Worm (Caenorhabditis elegans): ENCODE measurements around the gene nucl-1.

Gene nucl-1

DNA sequence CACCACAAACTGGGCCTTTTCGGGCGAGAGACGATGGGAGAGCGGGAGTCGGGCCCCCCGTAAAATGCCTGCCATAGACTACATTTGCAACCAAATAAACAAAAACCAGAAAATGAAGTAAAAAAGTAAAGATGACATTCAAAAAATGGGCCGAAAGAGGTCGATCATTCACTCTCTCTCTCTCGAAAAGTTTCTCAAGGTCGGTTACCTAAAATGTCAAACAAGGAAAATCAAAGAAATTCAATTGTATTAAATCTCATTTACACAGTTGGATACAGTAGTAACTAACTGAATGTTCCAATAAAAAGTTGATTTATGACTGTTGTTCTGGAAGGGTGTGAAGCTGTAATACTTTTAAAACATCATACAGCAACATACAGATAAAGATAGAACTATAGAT is 29.5 kb upstream of the nucl-1 start:
- peak; percentile 27 for TF ChIP-seq nhr-25 (tag; optimal IDR thresholded peaks at IDR 0.05)
- no peak for TF ChIP-seq skn-1 (tag; optimal IDR thresholded peaks at IDR 0.05)

DNA sequence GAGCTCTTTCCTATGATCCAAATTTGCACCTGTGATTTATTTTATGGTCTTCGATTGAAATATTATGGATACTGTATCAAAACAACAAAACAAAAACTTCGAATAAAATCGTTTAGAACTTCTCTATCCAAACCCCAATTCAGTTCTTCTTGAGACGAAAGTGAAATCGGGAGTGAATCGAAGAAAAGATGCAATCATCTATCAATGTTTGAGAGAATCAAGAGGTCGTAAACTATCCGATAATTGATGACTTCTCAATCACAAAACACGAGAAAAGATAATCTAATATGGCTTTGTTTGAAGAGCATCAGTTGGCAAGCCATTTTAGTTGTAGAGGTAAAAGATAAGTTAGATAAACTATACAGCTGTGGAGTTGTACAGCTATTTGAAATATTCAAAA is 28.5 kb upstream of the nucl-1 start:
- TF ChIP-seq fkh-2 (tag; optimal IDR thresholded peaks at IDR 0.05): no peak
- no peak for TF ChIP-seq tbx-2 (tag; optimal IDR thresholded peaks at IDR 0.05)
- TF ChIP-seq fkh-10 (GFP tag; optimal IDR thresholded peaks at IDR 0.05): no peak
- peak; percentile 34 for TF ChIP-seq nhr-23 (tag; optimal IDR thresholded peaks at IDR 0.05)

DNA sequence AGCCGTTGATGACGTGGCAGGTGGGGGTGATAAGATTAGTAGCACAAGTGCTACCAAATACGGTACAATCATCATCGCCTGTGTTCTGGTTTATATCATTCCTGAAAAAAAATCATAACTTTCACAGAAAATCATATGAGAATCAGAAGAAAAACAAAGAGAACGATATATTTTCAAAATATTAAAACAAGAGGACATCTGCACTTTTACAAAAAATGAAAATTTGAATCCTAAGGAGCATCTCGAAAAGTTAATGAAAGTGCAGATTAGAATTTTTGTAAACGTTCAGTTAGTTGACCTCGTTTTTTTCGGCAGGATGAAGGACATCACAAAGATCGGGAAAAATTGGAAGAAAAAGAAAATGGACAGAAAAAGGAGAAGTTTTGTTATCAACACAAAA is 23.5 kb upstream of the nucl-1 start, which contains the start of gene F35H10.10:
F35H10.10 (minus strand) TSS at position 101 of the 400 bp plus-strand sequence.
- no peak for TF ChIP-seq ceh-16 (tag; optimal IDR thresholded peaks at IDR 0.05)
- peak; percentile 21 for TF ChIP-seq nhr-23 (tag; optimal IDR thresholded peaks at IDR 0.05)

DNA sequence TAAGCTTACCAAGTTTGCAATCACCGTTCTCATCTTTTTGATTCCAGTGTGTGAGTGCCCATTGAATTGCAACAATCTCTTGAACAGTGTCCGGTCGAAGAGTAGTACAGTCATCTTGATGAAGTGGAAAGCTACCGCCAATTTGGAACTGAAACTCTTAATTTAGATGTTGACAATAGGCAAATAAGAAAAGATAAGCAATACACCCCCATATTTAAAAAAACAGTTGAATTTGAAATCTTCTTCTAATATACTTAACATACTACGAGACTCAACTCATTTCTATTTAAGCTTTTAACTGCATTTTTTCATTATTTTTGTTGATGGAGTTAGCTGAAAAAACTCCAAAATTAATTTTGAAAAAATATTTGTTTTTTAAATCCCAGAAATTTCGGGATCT is 22.8 kb upstream of the nucl-1 start:
- TF ChIP-seq lin-15B (tag; optimal IDR thresholded peaks at IDR 0.05) (no peak), nhr-23 (tag; optimal IDR thresholded peaks at IDR 0.05) (no peak), nhr-25 (tag; optimal IDR thresholded peaks at IDR 0.05) (no peak), elt-3 (tag; optimal IDR thresholded peaks at IDR 0.05) (no peak), snpc-4 (tag; optimal IDR thresholded peaks at IDR 0.05) (no peak), mml-1 (tag; optimal IDR thresholded peaks at IDR 0.05) (no peak), nhr-11 (tag; optimal IDR thresholded peaks at IDR 0.05) (no peak), ztf-4 (tag; optimal IDR thresholded peaks at IDR 0.05) (no peak), nhr-12 (tag; optimal IDR thresholded peaks at IDR 0.05) (no peak), aly-2 (tag; optimal IDR thresholded peaks at IDR 0.05) (no peak)

DNA sequence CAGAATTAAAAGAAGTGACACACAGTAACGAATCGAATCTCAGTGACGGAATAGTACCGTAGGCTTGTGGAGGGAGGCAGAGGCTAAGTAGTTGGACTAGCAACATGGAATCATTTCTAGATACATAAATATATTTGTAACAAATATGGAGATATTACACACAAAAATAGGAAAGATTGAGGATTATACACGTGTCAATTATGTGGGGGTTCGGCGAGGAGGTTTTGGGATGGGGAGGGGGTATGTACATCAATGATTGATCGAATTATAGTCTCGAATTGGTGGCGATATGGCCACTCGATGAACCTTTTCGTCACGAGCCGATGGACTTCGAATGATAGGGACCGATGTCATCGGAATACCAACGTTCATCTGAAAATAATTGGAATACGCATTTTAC is 18.1 kb upstream of the nucl-1 start:
- TF ChIP-seq nhr-43 (tag; optimal IDR thresholded peaks at IDR 0.05; ENCODE audit: poor library complexity, severe bottlenecking) (peak; percentile 37), nhr-11 (tag; optimal IDR thresholded peaks at IDR 0.05) (no peak)

DNA sequence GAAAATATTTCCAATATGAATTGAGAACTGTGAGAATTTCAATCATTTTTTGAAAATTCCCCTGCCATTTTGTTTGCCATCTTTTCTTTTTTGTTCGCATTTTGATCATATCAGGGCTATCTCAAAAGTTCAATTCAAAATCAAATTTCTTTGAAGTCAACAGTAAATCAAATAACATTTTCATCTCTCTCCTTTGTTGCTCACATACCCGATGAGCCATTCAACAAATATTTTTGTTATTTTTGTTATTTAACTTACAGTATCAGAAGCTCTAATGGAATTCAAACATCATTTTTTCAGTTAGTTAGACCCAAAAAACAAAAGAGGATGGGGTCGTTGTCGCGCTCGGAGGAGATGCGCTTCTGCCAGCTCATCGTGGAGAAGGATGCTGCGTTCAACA is 14.3 kb upstream of the nucl-1 start, which contains the start of gene vha-5:
vha-5 (plus strand) TSS at position 301 of the 400 bp plus-strand sequence.
- TF ChIP-seq pha-4 (tag; optimal IDR thresholded peaks at IDR 0.05) (peak; percentile 9), elt-3 (tag; optimal IDR thresholded peaks at IDR 0.05) (no peak), sea-2 (GFP tag; optimal IDR thresholded peaks at IDR 0.05) (no peak), hmg-11 (tag; optimal IDR thresholded peaks at IDR 0.05) (no peak), nhr-76 (tag; optimal IDR thresholded peaks at IDR 0.05) (no peak)

DNA sequence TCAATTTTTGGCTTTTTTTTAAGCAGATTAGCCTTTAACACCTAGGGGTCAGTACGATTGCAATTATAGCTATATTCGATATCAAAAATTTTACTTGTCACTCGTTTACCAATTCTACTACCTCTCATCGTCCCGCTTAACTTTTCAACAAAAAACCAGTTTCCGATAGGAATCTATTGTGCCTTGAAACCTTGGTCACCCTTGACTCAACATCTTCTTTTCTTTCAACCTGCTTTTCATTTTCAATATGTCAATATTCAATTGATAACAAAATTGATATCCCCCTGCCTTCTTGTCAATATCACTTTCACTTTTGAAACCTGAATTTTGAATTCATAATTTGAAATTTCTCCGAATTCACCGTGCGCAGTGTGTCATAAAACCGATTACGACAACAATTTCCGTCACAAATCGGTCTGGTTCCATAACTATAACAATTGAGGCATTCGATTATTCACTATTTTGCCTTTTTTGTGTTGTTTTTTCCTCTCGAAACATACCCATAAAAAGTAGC is 13.4 kb upstream of the nucl-1 start:
- no peak for TF ChIP-seq lin-15B (tag; optimal IDR thresholded peaks at IDR 0.05)
- peak; percentile 52 for TF ChIP-seq nhr-25 (tag; optimal IDR thresholded peaks at IDR 0.05)
- TF ChIP-seq elt-1 (tag; optimal IDR thresholded peaks at IDR 0.05): peak; percentile 8

DNA sequence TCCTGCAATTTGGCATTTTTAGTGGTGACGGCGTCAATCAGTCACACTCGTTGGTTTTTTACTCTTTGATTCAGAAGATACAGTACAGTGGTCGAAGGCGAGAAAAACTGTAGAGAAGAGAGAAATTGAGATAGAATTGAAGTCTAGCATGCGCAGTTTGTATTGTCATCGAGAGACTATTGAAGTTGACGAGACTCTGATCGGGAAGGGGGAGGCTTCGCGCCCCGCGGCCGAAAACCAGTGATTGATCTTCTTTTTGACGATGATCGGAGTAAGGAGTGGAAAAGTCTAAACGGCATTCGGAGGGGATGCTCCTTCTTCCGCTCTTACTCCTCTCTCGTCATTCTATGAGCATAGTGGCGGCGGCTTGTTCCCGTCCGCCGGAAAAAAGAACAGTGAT is 12.6 kb upstream of the nucl-1 start:
- no peak for TF ChIP-seq jun-1 (tag; optimal IDR thresholded peaks at IDR 0.05)
- TF ChIP-seq skn-1 (tag; optimal IDR thresholded peaks at IDR 0.05): no peak
- no peak for TF ChIP-seq nhr-67 (tag; optimal IDR thresholded peaks at IDR 0.05)
- TF ChIP-seq mdl-1 (tag; optimal IDR thresholded peaks at IDR 0.05): no peak
- no peak for TF ChIP-seq ama-1 (optimal IDR thresholded peaks at IDR 0.05)
- peak in 1 of 3 experiments; percentile 9 for TF ChIP-seq elt-3 (tag; optimal IDR thresholded peaks at IDR 0.05)
- no peak for TF ChIP-seq ceh-82 (tag; optimal IDR thresholded peaks at IDR 0.05)
- TF ChIP-seq lin-15B (tag; optimal IDR thresholded peaks at IDR 0.05): no peak
- TF ChIP-seq nhr-25 (tag; optimal IDR thresholded peaks at IDR 0.05): peak; percentile 71
- TF ChIP-seq egl-5 (tag; optimal IDR thresholded peaks at IDR 0.05): no peak
- no peak for TF ChIP-seq fkh-10 (GFP tag; optimal IDR thresholded peaks at IDR 0.05)
- no peak for TF ChIP-seq nhr-28 (tag; optimal IDR thresholded peaks at IDR 0.05)
- TF ChIP-seq elt-2 (tag; optimal IDR thresholded peaks at IDR 0.05): no peak
- peak; percentile 10 for TF ChIP-seq nhr-43 (tag; optimal IDR thresholded peaks at IDR 0.05; ENCODE audit: poor library complexity, severe bottlenecking)
- TF ChIP-seq nhr-237 (tag; optimal IDR thresholded peaks at IDR 0.05): no peak
- TF ChIP-seq sea-2 (GFP tag; optimal IDR thresholded peaks at IDR 0.05): no peak
- no peak for TF ChIP-seq R02D3.7 (tag; optimal IDR thresholded peaks at IDR 0.05)
- no peak for TF ChIP-seq daf-12 (tag; optimal IDR thresholded peaks at IDR 0.05)
- no peak for TF ChIP-seq ZK546.5 (tag; optimal IDR thresholded peaks at IDR 0.05)
- no peak for TF ChIP-seq ztf-11 (tag; optimal IDR thresholded peaks at IDR 0.05)
- no peak for TF ChIP-seq hmg-11 (tag; optimal IDR thresholded peaks at IDR 0.05)
- TF ChIP-seq nhr-77 (tag; optimal IDR thresholded peaks at IDR 0.05): no peak
- TF ChIP-seq unc-39 (tag; optimal IDR thresholded peaks at IDR 0.05): no peak
- no peak for TF ChIP-seq tbx-2 (tag; optimal IDR thresholded peaks at IDR 0.05)
- peak; percentile 16 for TF ChIP-seq nhr-23 (tag; optimal IDR thresholded peaks at IDR 0.05)
- TF ChIP-seq nhr-76 (tag; optimal IDR thresholded peaks at IDR 0.05): no peak
- TF ChIP-seq nfya-1 (tag; optimal IDR thresholded peaks at IDR 0.05; ENCODE audit: insufficient read depth): no peak
- no peak for TF ChIP-seq unc-62 (GFP tag; optimal IDR thresholded peaks at IDR 0.05)

Data from whole organism, L3 larva.